Fruit fly (Drosophila melanogaster) whole organism, embryonic: ENCODE measurements around the gene Gli.

Source experiments
- Awh ChIP-seq: fragments of 200-800 bp; sonication (Bioruptor generic); IDR thresholded peaks from 2 replicates; pipeline ENCODE4, ENCODE4 v1.3.6; 2022; ENCODE audit warnings: missing biosample characterization, missing genetic modification characterization
- CG11695 ChIP-seq: fragments of 200-800 bp; sonication (Bioruptor generic); IDR thresholded peaks from 3 replicates; pipeline ENCODE4 v1.3.6; 2022; ENCODE audit warnings: missing biosample characterization, missing genetic modification characterization
- CG14860 ChIP-seq: fragments of 200-800 bp; sonication (Bioruptor generic); IDR thresholded peaks from 3 replicates; pipeline ENCODE4 v1.3.6; 2022; ENCODE audit warnings: missing biosample characterization, missing genetic modification characterization; ENCODE audit not compliant: partially characterized antibody
- CG17328 ChIP-seq: fragments of 200-800 bp; sonication (Bioruptor generic); IDR thresholded peaks from 2 replicates; pipeline ENCODE4 v1.3.6; 2022; ENCODE audit warnings: missing biosample characterization, missing genetic modification characterization
- CG18476 ChIP-seq: fragments of 200-800 bp; sonication (Bioruptor generic); optimal IDR thresholded peaks from 2 replicates; lab custom pipeline; 2016; ENCODE audit warnings: missing biosample characterization, mild to moderate bottlenecking, missing genetic modification characterization
- CG18599 ChIP-seq: fragments of 200-800 bp; sonication (Bioruptor generic); optimal IDR thresholded peaks from 3 replicates; lab custom pipeline; 2017; ENCODE audit warnings: missing biosample characterization, missing genetic modification characterization, mild to moderate bottlenecking, moderate library complexity, missing genetic modification reagents
- CG2712 ChIP-seq: fragments of 200-800 bp; optimal IDR thresholded peaks from 3 replicates; lab custom pipeline; 2019; ENCODE audit warnings: missing biosample characterization, mild to moderate bottlenecking, missing genetic modification characterization, moderate library complexity
- CG30431 ChIP-seq: fragments of 200-800 bp; sonication (Bioruptor generic); optimal IDR thresholded peaks from 2 replicates; lab custom pipeline; 2017; ENCODE audit warnings: missing biosample characterization, missing genetic modification characterization
- CG43689 ChIP-seq: fragments of 200-800 bp; sonication (Bioruptor generic); IDR thresholded peaks from 2 replicates; pipeline ENCODE4 v1.3.6; 2022; ENCODE audit warnings: missing biosample characterization, missing genetic modification characterization
- CG4404 ChIP-seq: fragments of 200-800 bp; sonication (Bioruptor generic); IDR thresholded peaks from 2 replicates; pipeline ENCODE4 v1.3.6; 2022; ENCODE audit warnings: missing biosample characterization, missing genetic modification characterization
- CG4820 ChIP-seq: fragments of 200-800 bp; sonication (Bioruptor generic); optimal IDR thresholded peaks from 3 replicates; lab custom pipeline; 2016; ENCODE audit warnings: missing biosample characterization, missing genetic modification characterization
- CG5180 ChIP-seq: fragments of 200-800 bp; sonication (Bioruptor generic); optimal IDR thresholded peaks from 3 replicates; lab custom pipeline; 2017; ENCODE audit warnings: missing biosample characterization, missing genetic modification characterization, mild to moderate bottlenecking, moderate library complexity, missing genetic modification reagents
- CG6683 ChIP-seq: fragments of 200-800 bp; sonication (Bioruptor generic); optimal IDR thresholded peaks from 2 replicates; lab custom pipeline; 2017; ENCODE audit warnings: missing biosample characterization, mild to moderate bottlenecking, missing genetic modification characterization, missing genetic modification reagents
- CG7357 ChIP-seq: fragments of 200-800 bp; sonication (Bioruptor generic); IDR thresholded peaks from 3 replicates; pipeline ENCODE4 v1.3.6; 2022; ENCODE audit warnings: missing biosample characterization, missing genetic modification characterization
- CG7928 ChIP-seq: fragments of 200-800 bp; sonication (Bioruptor generic); optimal IDR thresholded peaks from 2 replicates; lab custom pipeline; 2017; ENCODE audit warnings: missing biosample characterization, mild to moderate bottlenecking, missing genetic modification characterization
- CG8290 ChIP-seq, 3 experiments: fragments of 200-800 bp; sonication (Bioruptor generic); optimal IDR thresholded peaks; 2 replicates each; lab custom pipeline; 2016 to 2019; ENCODE audit warnings: missing biosample characterization in 3 of 3, missing genetic modification characterization in 3 of 3, mild to moderate bottlenecking in 2 of 3, moderate library complexity in 1 of 3
- CG9932 ChIP-seq: fragments of 200-800 bp; sonication (Bioruptor generic); IDR thresholded peaks from 2 replicates; pipeline ENCODE4 v1.3.6; 2022; ENCODE audit warnings: missing biosample characterization, missing genetic modification characterization
- Dll ChIP-seq: fragments of 200-800 bp; sonication (Bioruptor generic); IDR thresholded peaks from 4 replicates; pipeline ENCODE4 v1.3.6; 2022; ENCODE audit warnings: missing biosample characterization, missing genetic modification characterization; ENCODE audit not compliant: partially characterized antibody
- Doc2 ChIP-seq: fragments of 200-800 bp; sonication (Bioruptor generic); IDR thresholded peaks from 2 replicates; pipeline ENCODE4 v1.3.6; 2022; ENCODE audit warnings: missing biosample characterization, missing genetic modification characterization
- Doc3 ChIP-seq: fragments of 200-800 bp; sonication (Bioruptor generic); IDR thresholded peaks from 3 replicates; pipeline ENCODE4 v1.3.6; 2022; ENCODE audit warnings: missing biosample characterization, missing genetic modification characterization; ENCODE audit not compliant: partially characterized antibody
- GATAe ChIP-seq: fragments of 200-800 bp; sonication (Bioruptor generic); conservative IDR thresholded peaks from 2 replicates; pipeline ENCODE4 v1.3.6; 2022; ENCODE audit warnings: missing biosample characterization, missing genetic modification characterization
- HHEX ChIP-seq: fragments of 200-800 bp; sonication (Bioruptor generic); optimal IDR thresholded peaks from 3 replicates; lab custom pipeline; 2017; ENCODE audit warnings: missing biosample characterization, mild to moderate bottlenecking, missing genetic modification characterization, missing genetic modification reagents
- HmgD ChIP-seq: fragments of 200-800 bp; sonication (Bioruptor generic); optimal IDR thresholded peaks from 3 replicates; lab custom pipeline; 2016; ENCODE audit warnings: missing biosample characterization, missing genetic modification characterization
- Jarid2 ChIP-seq: fragments of 200-800 bp; sonication (Bioruptor generic); optimal IDR thresholded peaks from 3 replicates; lab custom pipeline; 2017; ENCODE audit warnings: mild to moderate bottlenecking, missing biosample characterization, missing genetic modification reagents, missing genetic modification characterization
- Lpt ChIP-seq: fragments of >200 bp; optimal IDR thresholded peaks from 2 replicates; lab custom pipeline; 2018; ENCODE audit warnings: missing biosample characterization, missing genetic modification characterization
- NfI ChIP-seq: fragments of 200-800 bp; sonication (Bioruptor generic); optimal IDR thresholded peaks from 3 replicates; lab custom pipeline; 2018; ENCODE audit warnings: missing biosample characterization, mild to moderate bottlenecking, missing genetic modification characterization, moderate library complexity
- Sox100B ChIP-seq: fragments of 200-800 bp; sonication (Bioruptor generic); optimal IDR thresholded peaks from 3 replicates; lab custom pipeline; 2018; ENCODE audit warnings: missing biosample characterization, mild to moderate bottlenecking, missing genetic modification characterization
- ac ChIP-seq: fragments of 200-800 bp; sonication (Bioruptor generic); optimal IDR thresholded peaks from 3 replicates; lab custom pipeline; 2017; ENCODE audit warnings: missing biosample characterization, mild to moderate bottlenecking, missing genetic modification characterization
- amos ChIP-seq: fragments of 200-800 bp; sonication (Bioruptor generic); IDR thresholded peaks from 2 replicates; pipeline ENCODE4 v1.3.6; 2022; ENCODE audit warnings: missing biosample characterization, missing genetic modification characterization; ENCODE audit not compliant: partially characterized antibody
- ato ChIP-seq: fragments of 200-800 bp; sonication (Bioruptor generic); IDR thresholded peaks from 2 replicates; pipeline ENCODE4 v1.3.6; 2022; ENCODE audit warnings: missing biosample characterization, missing genetic modification characterization; ENCODE audit not compliant: partially characterized antibody
- bcd ChIP-seq: fragments of 200-800 bp; sonication (Bioruptor generic); optimal IDR thresholded peaks from 2 replicates; lab custom pipeline; 2017; ENCODE audit warnings: missing biosample characterization, mild to moderate bottlenecking, missing genetic modification characterization
- caup ChIP-seq: fragments of 200-800 bp; sonication (Bioruptor generic); optimal IDR thresholded peaks from 3 replicates; lab custom pipeline; 2017; ENCODE audit warnings: missing biosample characterization, mild to moderate bottlenecking, missing genetic modification characterization, moderate library complexity; ENCODE audit not compliant: severe bottlenecking
- crc ChIP-seq: fragments of 200-800 bp; sonication (Bioruptor generic); optimal IDR thresholded peaks from 2 replicates; lab custom pipeline; 2016; ENCODE audit warnings: missing biosample characterization, missing genetic modification characterization
- ems ChIP-seq: fragments of 200-800 bp; sonication (Bioruptor generic); optimal IDR thresholded peaks from 3 replicates; lab custom pipeline; 2016; ENCODE audit warnings: missing biosample characterization, missing genetic modification characterization
- fd64A ChIP-seq: fragments of 200-800 bp; sonication (Bioruptor generic); optimal IDR thresholded peaks from 3 replicates; lab custom pipeline; 2018; ENCODE audit warnings: missing biosample characterization, mild to moderate bottlenecking, missing genetic modification characterization
- gce ChIP-seq: fragments of 200-800 bp; sonication (Bioruptor generic); IDR thresholded peaks from 3 replicates; pipeline ENCODE4 v1.3.6; 2022; ENCODE audit warnings: missing biosample characterization, missing genetic modification characterization
- hbn ChIP-seq: fragments of 200-800 bp; sonication (Bioruptor generic); IDR thresholded peaks from 2 replicates; pipeline ENCODE4 v1.3.6; 2022; ENCODE audit warnings: missing biosample characterization, missing genetic modification characterization; ENCODE audit not compliant: partially characterized antibody
- jigr1 ChIP-seq: fragments of 200-800 bp; sonication (Bioruptor generic); IDR thresholded peaks from 3 replicates; pipeline ENCODE4 v1.3.6; 2022; ENCODE audit warnings: missing biosample characterization, missing genetic modification characterization
- kah ChIP-seq: fragments of 200-800 bp; sonication (Bioruptor generic); optimal IDR thresholded peaks from 2 replicates; lab custom pipeline; 2018; ENCODE audit warnings: missing biosample characterization, mild to moderate bottlenecking, missing genetic modification characterization
- lbe ChIP-seq: fragments of 200-800 bp; sonication (Bioruptor generic); optimal IDR thresholded peaks from 2 replicates; lab custom pipeline; 2016; ENCODE audit warnings: missing biosample characterization, mild to moderate bottlenecking, missing genetic modification characterization
- nau ChIP-seq: fragments of 200-800 bp; sonication (Bioruptor generic); optimal IDR thresholded peaks from 3 replicates; lab custom pipeline; 2017; ENCODE audit warnings: missing biosample characterization, mild to moderate bottlenecking, missing genetic modification characterization, missing genetic modification reagents
- nmo ChIP-seq: fragments of 200-800 bp; sonication (Bioruptor generic); optimal IDR thresholded peaks from 2 replicates; lab custom pipeline; 2018; ENCODE audit warnings: missing biosample characterization, mild to moderate bottlenecking, missing genetic modification characterization, moderate library complexity
- pita ChIP-seq: fragments of 200-800 bp; sonication (Bioruptor generic); optimal IDR thresholded peaks from 2 replicates; lab custom pipeline; 2017; ENCODE audit warnings: missing biosample characterization, mild to moderate bottlenecking, missing genetic modification characterization
- pum ChIP-seq: fragments of 200-800 bp; sonication (Bioruptor generic); optimal IDR thresholded peaks from 2 replicates; lab custom pipeline; 2016; ENCODE audit warnings: missing biosample characterization, missing genetic modification characterization
- rib ChIP-seq: fragments of 200-800 bp; sonication (Bioruptor generic); IDR thresholded peaks from 2 replicates; pipeline ENCODE4 v1.3.6; 2022; ENCODE audit warnings: missing biosample characterization, missing genetic modification characterization
- sd ChIP-seq: fragments of 200-800 bp; sonication (Bioruptor generic); optimal IDR thresholded peaks from 3 replicates; lab custom pipeline; 2018; ENCODE audit warnings: missing biosample characterization, mild to moderate bottlenecking, missing genetic modification characterization, moderate library complexity
- sens-2 ChIP-seq: fragments of 200-800 bp; sonication (Bioruptor generic); IDR thresholded peaks from 2 replicates; pipeline ENCODE4 v1.3.6; 2022; ENCODE audit warnings: missing biosample characterization, missing genetic modification characterization
- seq ChIP-seq: fragments of 200-800 bp; sonication (Bioruptor generic); IDR thresholded peaks from 2 replicates; pipeline ENCODE4 v1.3.6; 2022; ENCODE audit warnings: missing biosample characterization, missing genetic modification characterization
- tup ChIP-seq: fragments of 200-800 bp; sonication (Bioruptor generic); optimal IDR thresholded peaks from 2 replicates; lab custom pipeline; 2016; ENCODE audit warnings: missing biosample characterization, mild to moderate bottlenecking, missing genetic modification characterization, moderate library complexity

The Gli gene

dm6 chr2L:15762466-15762865 is at the start of gene Gli (continued):
- TF ChIP-seq pum (GFP tag; lab: Kevin White, UChicago) (peak; percentile 9), Sox100B (GFP tag; lab: Kevin White, UChicago) (no peak), Doc3 (GFP tag; lab: Robert Waterston, UW) (no peak), Awh (peak; percentile 63), hbn (GFP tag; lab: Robert Waterston, UW) (no peak), caup (GFP tag; lab: Kevin White, UChicago) (peak; percentile 51), CG18476 (GFP tag; lab: Kevin White, UChicago) (no peak), nmo (GFP tag; lab: Kevin White, UChicago) (no peak), CG2712 (tag; lab: Kevin White, UChicago) (peak; percentile 4), CG11695 (GFP tag; lab: Robert Waterston, UW) (0 out of 3 replicates have a peak, but pooled peaks have one; percentile 28), crc (GFP tag; lab: Kevin White, UChicago) (no peak), sd (no peak), ems (GFP tag; lab: Kevin White, UChicago) (no peak), tup (GFP tag; lab: Kevin White, UChicago) (no peak), bcd (no peak), Jarid2 (GFP tag; lab: Kevin White, UChicago) (peak; percentile 99), pita (GFP tag; lab: Kevin White, UChicago) (no peak), CG4404 (GFP tag; lab: Robert Waterston, UW) (no peak), fd64A (GFP tag; lab: Kevin White, UChicago) (no peak), lbe (GFP tag; lab: Kevin White, UChicago) (no peak), CG7928 (GFP tag; lab: Kevin White, UChicago) (no peak), CG30431 (GFP tag; lab: Kevin White, UChicago) (no peak), ac (GFP tag; lab: Kevin White, UChicago) (peak; percentile 47), CG17328 (GFP tag; lab: Robert Waterston, UW) (peak; percentile 26; the same call in 1 of the 2 replicates), NfI (GFP tag; lab: Kevin White, UChicago) (peak; percentile 8), CG7357 (no peak), amos (GFP tag; lab: Robert Waterston, UW) (peak; percentile 60), Doc2 (GFP tag; lab: Robert Waterston, UW) (no peak), ato (GFP tag; lab: Robert Waterston, UW) (peak; percentile 77), CG18599 (GFP tag; lab: Kevin White, UChicago) (no peak), CG8290 (GFP tag; optimal IDR thresholded peaks at IDR 0.05; lab: Kevin White, UChicago) (no peak), CG8290 (tag; optimal IDR thresholded peaks at IDR 0.05; lab: Kevin White, UChicago) (peak in 1 of 2 experiments; percentile 85), Lpt (GFP tag; lab: Kevin White, UChicago) (no peak), CG5180 (GFP tag; lab: Kevin White, UChicago) (peak; percentile 94), nau (no peak), CG9932 (GFP tag; lab: Robert Waterston, UW) (peak; percentile 39; the same call in 1 of the 2 replicates), jigr1 (GFP tag; lab: Robert Waterston, UW) (no peak), HmgD (GFP tag; lab: Kevin White, UChicago) (peak; percentile 63), Dll (GFP tag; lab: Robert Waterston, UW) (0 out of 4 replicates have a peak, but pooled peaks have one; percentile 29), sens-2 (GFP tag; lab: Robert Waterston, UW) (0 out of 2 replicates have a peak, but pooled peaks have one; percentile 6), gce (GFP tag; lab: Robert Waterston, UW) (0 out of 3 replicates have a peak, but pooled peaks have one; percentile 53), rib (GFP tag; lab: Robert Waterston, UW) (peak; percentile 73; the same call in 1 of the 2 replicates), GATAe (GFP tag; lab: Robert Waterston, UW) (no peak), seq (peak; percentile 50; the same call in 1 of the 2 replicates), HHEX (GFP tag; lab: Kevin White, UChicago) (no peak), CG14860 (GFP tag; lab: Robert Waterston, UW) (no peak), kah (GFP tag; lab: Kevin White, UChicago) (peak; percentile 43), CG43689 (no peak), CG4820 (GFP tag; lab: Kevin White, UChicago) (no peak), CG6683 (GFP tag; lab: Kevin White, UChicago) (no peak)
